Fruit fly (Drosophila melanogaster): ENCODE data around the gene CG18628.

CG18628 gene

dm6 chr3L:10637819-10638218 is 1.7 kb upstream of the CG18628 start, which contains the start of gene Cnep1r2 (continued):
- peak; percentile 94 for TF ChIP-seq az2 (GFP tag; optimal IDR thresholded peaks at IDR 0.05)
- TF ChIP-seq CG13894 (tag; optimal IDR thresholded peaks at IDR 0.05): peak; percentile 96
- TF ChIP-seq CG4820 (GFP tag; optimal IDR thresholded peaks at IDR 0.05): peak; percentile 88
- peak; percentile 66; the same call in 2 of the 3 replicates for TF ChIP-seq C15 (GFP tag; IDR thresholded peaks at IDR 0.05)
- TF ChIP-seq CG10274 (GFP tag; optimal IDR thresholded peaks at IDR 0.05): peak; percentile 65
- TF ChIP-seq Dad (GFP tag; optimal IDR thresholded peaks at IDR 0.05): peak; percentile 36
- TF ChIP-seq insv (GFP tag; optimal IDR thresholded peaks at IDR 0.05): peak in 1 of 2 experiments; percentile 81
- TF ChIP-seq Lim3 (GFP tag; IDR thresholded peaks at IDR 0.05): peak; percentile 72
- TF ChIP-seq z (GFP tag; IDR thresholded peaks at IDR 0.05): no peak
- TF ChIP-seq CG14667 (GFP tag; IDR thresholded peaks at IDR 0.05): peak; percentile 95
- peak; percentile 90 for TF ChIP-seq nom (GFP tag; optimal IDR thresholded peaks at IDR 0.05)
- peak; percentile 87 for TF ChIP-seq tio (GFP tag; optimal IDR thresholded peaks at IDR 0.05)
- peak; percentile 55 for TF ChIP-seq CG15073 (GFP tag; optimal IDR thresholded peaks at IDR 0.05)
- TF ChIP-seq Camta (GFP tag; optimal IDR thresholded peaks at IDR 0.05): peak; percentile 34
- peak; percentile 88 for TF ChIP-seq CG2889 (GFP tag; IDR thresholded peaks at IDR 0.05)
- TF ChIP-seq CG10431 (GFP tag; optimal IDR thresholded peaks at IDR 0.05): peak; percentile 90
- peak; percentile 63 for TF ChIP-seq CG13624 (GFP tag; optimal IDR thresholded peaks at IDR 0.05)
- no peak for TF ChIP-seq ftz-f1 (GFP tag; optimal IDR thresholded peaks at IDR 0.05)
- peak; percentile 93 for TF ChIP-seq ro (GFP tag; IDR thresholded peaks at IDR 0.05)
- TF ChIP-seq CG9797 (GFP tag; optimal IDR thresholded peaks at IDR 0.05): peak; percentile 70
- peak; percentile 95 for TF ChIP-seq ken (GFP tag; IDR thresholded peaks at IDR 0.05)
- peak; percentile 95 for TF ChIP-seq sqz (GFP tag; optimal IDR thresholded peaks at IDR 0.05)
- TF ChIP-seq dm (GFP tag; optimal IDR thresholded peaks at IDR 0.05): peak; percentile 1
- TF ChIP-seq Dek (tag; optimal IDR thresholded peaks at IDR 0.05): peak; percentile 96
- no peak for TF ChIP-seq CG11398 (GFP tag; optimal IDR thresholded peaks at IDR 0.05)
- peak; percentile 58; the same call in 2 of the 3 replicates for TF ChIP-seq knrl (GFP tag; IDR thresholded peaks at IDR 0.05; ENCODE audit: partially characterized antibody)
- TF ChIP-seq CG1647 (GFP tag; optimal IDR thresholded peaks at IDR 0.05): peak; percentile 70
- peak; percentile 88 for TF ChIP-seq CG6254 (GFP tag; optimal IDR thresholded peaks at IDR 0.05)
- TF ChIP-seq danr (GFP tag; IDR thresholded peaks at IDR 0.05): peak; percentile 84
- TF ChIP-seq CG7839 (tag; optimal IDR thresholded peaks at IDR 0.05): peak; percentile 98
- peak; percentile 93 for TF ChIP-seq Dbx (GFP tag; IDR thresholded peaks at IDR 0.05)
- TF ChIP-seq Bteb2 (GFP tag; optimal IDR thresholded peaks at IDR 0.05): peak; percentile 40
- TF ChIP-seq klu (GFP tag; IDR thresholded peaks at IDR 0.05): peak; percentile 94
- peak; percentile 94 for TF ChIP-seq H2.0 (GFP tag; IDR thresholded peaks at IDR 0.05)
- TF ChIP-seq CG17829 (tag; optimal IDR thresholded peaks at IDR 0.05): peak; percentile 98
- TF ChIP-seq CG17612 (GFP tag; IDR thresholded peaks at IDR 0.05): peak; percentile 82
- peak; percentile 92 for TF ChIP-seq CG4424 (GFP tag; optimal IDR thresholded peaks at IDR 0.05)
- no peak for TF ChIP-seq luna (GFP tag; optimal IDR thresholded peaks at IDR 0.05)
- TF ChIP-seq CG18764 (GFP tag; optimal IDR thresholded peaks at IDR 0.05): peak; percentile 84
- TF ChIP-seq CG30403 (GFP tag; optimal IDR thresholded peaks at IDR 0.05): peak; percentile 90
- TF ChIP-seq CG32772 (GFP tag; IDR thresholded peaks at IDR 0.05): peak; percentile 97
- TF ChIP-seq CG9215 (GFP tag; IDR thresholded peaks at IDR 0.05): peak; percentile 95
- peak; percentile 94 for TF ChIP-seq Blimp-1 (GFP tag; optimal IDR thresholded peaks at IDR 0.05)
- peak; percentile 97 for TF ChIP-seq PHDP (tag; optimal IDR thresholded peaks at IDR 0.05)
- peak; percentile 86 for TF ChIP-seq BtbVII (GFP tag; optimal IDR thresholded peaks at IDR 0.05)
- peak; percentile 96 for TF ChIP-seq Mrtf (GFP tag; IDR thresholded peaks at IDR 0.05)
- TF ChIP-seq pnt (GFP tag; optimal IDR thresholded peaks at IDR 0.05): peak; percentile 82
- TF ChIP-seq Dip2 (GFP tag; IDR thresholded peaks at IDR 0.05): no peak
- peak; percentile 90 for TF ChIP-seq CG2120 (GFP tag; optimal IDR thresholded peaks at IDR 0.05)
- peak; percentile 53 for TF ChIP-seq jumu (GFP tag; optimal IDR thresholded peaks at IDR 0.05)
- TF ChIP-seq CG18011 (GFP tag; optimal IDR thresholded peaks at IDR 0.05): peak; percentile 75
- TF ChIP-seq CG2875 (GFP tag; optimal IDR thresholded peaks at IDR 0.05): peak; percentile 88
